Worm (Caenorhabditis elegans): ENCODE measurements around the gene Y43F8C.13.

DNA sequence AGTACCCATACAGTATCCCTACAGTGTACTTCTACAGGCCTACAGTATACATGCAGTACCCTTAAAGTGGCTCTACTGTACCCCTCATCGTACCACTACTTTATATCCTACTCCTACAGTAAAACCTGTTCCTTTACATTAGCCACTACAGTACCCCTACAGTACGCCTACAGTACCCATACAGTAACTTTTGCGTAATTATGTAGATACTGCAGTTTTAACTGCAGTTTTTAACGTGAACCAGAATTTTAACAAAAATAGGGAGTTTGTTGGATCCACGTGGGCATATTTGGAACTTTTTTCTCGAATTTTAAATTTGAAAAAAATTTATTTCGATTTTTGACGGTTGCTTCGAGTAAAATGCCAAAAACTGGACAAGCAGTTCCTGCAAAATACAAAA, 46.1 kb upstream of the Y43F8C.13 start, which contains the start of gene W04E12.4:
- no peak for TF ChIP-seq efl-1 (optimal IDR thresholded peaks at IDR 0.05)
- no peak for TF ChIP-seq efl-1 (GFP tag; optimal IDR thresholded peaks at IDR 0.05 in 1 of 2)
- TF ChIP-seq hpl-2 (GFP tag; optimal IDR thresholded peaks at IDR 0.05) = no peak
- no peak for TF ChIP-seq snpc-4 (tag; optimal IDR thresholded peaks at IDR 0.05)
- no peak for TF ChIP-seq nhr-12 (tag; optimal IDR thresholded peaks at IDR 0.05)
- no peak for TF ChIP-seq egl-13 (tag; optimal IDR thresholded peaks at IDR 0.05)
- TF ChIP-seq skn-1 (tag; optimal IDR thresholded peaks at IDR 0.05) = no peak
